Fruit fly (Drosophila melanogaster) whole organism, embryonic: ENCODE measurements around the gene CG14851.

ENCODE experiments used
- Aef1 ChIP-seq: fragments of 200-800 bp; sonication (Bioruptor generic); IDR thresholded peaks from 3 replicates; pipeline ENCODE4 v1.3.6; 2022; ENCODE audit warnings: missing biosample characterization, missing genetic modification characterization
- Antp ChIP-seq: fragments of 200-800 bp; sonication (Bioruptor generic); optimal IDR thresholded peaks from 3 replicates; lab custom pipeline; 2016; ENCODE audit warnings: missing biosample characterization, missing genetic modification characterization
- Bgb ChIP-seq: fragments of 200-800 bp; sonication (Bioruptor generic); IDR thresholded peaks from 2 replicates; pipeline ENCODE4 v1.3.6; 2022; ENCODE audit warnings: missing biosample characterization, missing genetic modification characterization; ENCODE audit not compliant: partially characterized antibody
- Blimp-1 ChIP-seq: fragments of 200-800 bp; sonication (Bioruptor generic); optimal IDR thresholded peaks from 3 replicates; lab custom pipeline; 2018; ENCODE audit warnings: missing biosample characterization, missing genetic modification characterization, mild to moderate bottlenecking, moderate library complexity, missing genetic modification reagents
- BtbVII ChIP-seq: fragments of 200-800 bp; sonication (Bioruptor generic); optimal IDR thresholded peaks from 3 replicates; lab custom pipeline; 2017; ENCODE audit warnings: missing biosample characterization, mild to moderate bottlenecking, missing genetic modification characterization
- CG1024 ChIP-seq: fragments of 200-800 bp; sonication (Bioruptor generic); IDR thresholded peaks from 2 replicates; pipeline ENCODE4 v1.3.6; 2022; ENCODE audit warnings: missing biosample characterization, missing genetic modification characterization
- CG10267 ChIP-seq: fragments of 200-800 bp; sonication (Bioruptor generic); optimal IDR thresholded peaks from 2 replicates; lab custom pipeline; 2018; ENCODE audit warnings: missing biosample characterization, mild to moderate bottlenecking, missing genetic modification characterization, moderate library complexity
- CG11560 ChIP-seq: fragments of 200-800 bp; sonication (Bioruptor generic); IDR thresholded peaks from 3 replicates; pipeline ENCODE4 v1.3.6; 2022; ENCODE audit warnings: missing biosample characterization, missing genetic modification characterization
- CG12071 ChIP-seq: fragments of 200-800 bp; sonication (Bioruptor generic); optimal IDR thresholded peaks from 3 replicates; lab custom pipeline; 2018; ENCODE audit warnings: missing biosample characterization, mild to moderate bottlenecking, missing genetic modification characterization
- CG14050 ChIP-seq: fragments of 200-800 bp; sonication (Bioruptor generic); IDR thresholded peaks from 3 replicates; pipeline ENCODE4 v1.3.6; 2022; ENCODE audit warnings: missing biosample characterization, missing genetic modification characterization
- CG16863 ChIP-seq: fragments of 200-800 bp; sonication (Bioruptor generic); optimal IDR thresholded peaks from 3 replicates; lab custom pipeline; 2016; ENCODE audit warnings: missing biosample characterization, missing genetic modification characterization
- CG17361 ChIP-seq: fragments of 200-800 bp; sonication (Bioruptor generic); IDR thresholded peaks from 3 replicates; pipeline ENCODE4 v1.3.6; 2022; ENCODE audit warnings: missing biosample characterization, missing genetic modification characterization
- CG1792 ChIP-seq: fragments of 200-800 bp; sonication (Bioruptor generic); optimal IDR thresholded peaks from 2 replicates; lab custom pipeline; 2016; ENCODE audit warnings: missing biosample characterization, missing genetic modification characterization
- CG18262 ChIP-seq: fragments of 200-800 bp; optimal IDR thresholded peaks from 3 replicates; lab custom pipeline; 2019; ENCODE audit warnings: missing biosample characterization, mild to moderate bottlenecking, missing genetic modification characterization, moderate library complexity
- CG30431 ChIP-seq: fragments of 200-800 bp; sonication (Bioruptor generic); optimal IDR thresholded peaks from 2 replicates; lab custom pipeline; 2017; ENCODE audit warnings: missing biosample characterization, missing genetic modification characterization
- CG6175 ChIP-seq: fragments of 200-800 bp; sonication (Bioruptor generic); IDR thresholded peaks from 3 replicates; pipeline ENCODE4 v1.3.6; 2022; ENCODE audit warnings: missing biosample characterization, missing genetic modification characterization
- CG6689 ChIP-seq: fragments of 200-800 bp; sonication (Bioruptor generic); IDR thresholded peaks from 2 replicates; pipeline ENCODE4 v1.3.6; 2022; ENCODE audit warnings: missing biosample characterization, missing genetic modification characterization
- CG7372 ChIP-seq: fragments of 200-800 bp; sonication (Bioruptor generic); IDR thresholded peaks from 2 replicates; pipeline ENCODE4 v1.3.6; 2022; ENCODE audit warnings: missing biosample characterization, missing genetic modification characterization
- CG9797 ChIP-seq: fragments of 200-800 bp; sonication (Bioruptor generic); optimal IDR thresholded peaks from 3 replicates; lab custom pipeline; 2018; ENCODE audit warnings: missing biosample characterization, mild to moderate bottlenecking, missing genetic modification characterization
- CrebB ChIP-seq: fragments of 200-800 bp; sonication (Bioruptor generic); optimal IDR thresholded peaks from 3 replicates; lab custom pipeline; 2018; ENCODE audit warnings: missing biosample characterization, mild to moderate bottlenecking, missing genetic modification characterization
- Dp ChIP-seq: fragments of 200-800 bp; sonication (Bioruptor generic); optimal IDR thresholded peaks from 2 replicates; lab custom pipeline; 2018; ENCODE audit warnings: missing biosample characterization, mild to moderate bottlenecking, missing genetic modification characterization, moderate library complexity
- E2f1 ChIP-seq: fragments of 200-800 bp; sonication (Bioruptor generic); IDR thresholded peaks from 2 replicates; pipeline ENCODE4 v1.3.6; 2022; ENCODE audit warnings: missing biosample characterization, missing genetic modification characterization
- Ets65A ChIP-seq: fragments of 200-800 bp; sonication (Bioruptor generic); peaks from one replicate; lab custom pipeline; 2016; ENCODE audit warnings: missing biosample characterization, missing genetic modification characterization
- Hmx ChIP-seq: fragments of 200-800 bp; sonication (Bioruptor generic); optimal IDR thresholded peaks from 2 replicates; lab custom pipeline; 2016; ENCODE audit warnings: missing biosample characterization, missing genetic modification characterization
- Spps ChIP-seq: fragments of 200-800 bp; sonication (Bioruptor generic); optimal IDR thresholded peaks from 2 replicates; lab custom pipeline; 2018; ENCODE audit warnings: missing biosample characterization, mild to moderate bottlenecking, missing genetic modification characterization
- Usf ChIP-seq: fragments of 200-800 bp; sonication (Bioruptor generic); optimal IDR thresholded peaks from 2 replicates; lab custom pipeline; 2017; ENCODE audit warnings: missing genotype, missing biosample characterization, missing genetic modification characterization
- YL-1 ChIP-seq: fragments of 200-800 bp; sonication (Bioruptor generic); optimal IDR thresholded peaks from 3 replicates; lab custom pipeline; 2017; ENCODE audit warnings: missing biosample characterization, mild to moderate bottlenecking, missing genetic modification characterization
- ab ChIP-seq: fragments of 200-800 bp; sonication (Bioruptor generic); optimal IDR thresholded peaks from 2 replicates; lab custom pipeline; 2016; ENCODE audit warnings: missing biosample characterization, missing genetic modification characterization
- ac ChIP-seq: fragments of 200-800 bp; sonication (Bioruptor generic); optimal IDR thresholded peaks from 3 replicates; lab custom pipeline; 2017; ENCODE audit warnings: missing biosample characterization, mild to moderate bottlenecking, missing genetic modification characterization
- dpn ChIP-seq, 2 experiments: fragments of 200-800 bp; sonication (Bioruptor generic); optimal IDR thresholded peaks; 3 replicates each; lab custom pipeline; 2016; ENCODE audit warnings: missing biosample characterization in 2 of 2, missing genetic modification characterization in 2 of 2
- exex ChIP-seq: fragments of 200-800 bp; sonication (Bioruptor generic); optimal IDR thresholded peaks from 4 replicates; lab custom pipeline; 2018; ENCODE audit warnings: missing biosample characterization, mild to moderate bottlenecking, missing genetic modification characterization, moderate library complexity
- fd64A ChIP-seq: fragments of 200-800 bp; sonication (Bioruptor generic); optimal IDR thresholded peaks from 3 replicates; lab custom pipeline; 2018; ENCODE audit warnings: missing biosample characterization, mild to moderate bottlenecking, missing genetic modification characterization
- ftz-f1 ChIP-seq: fragments of 200-800 bp; sonication (Bioruptor generic); optimal IDR thresholded peaks from 2 replicates; lab custom pipeline; 2016; ENCODE audit warnings: missing biosample characterization, missing genetic modification characterization
- gro ChIP-seq: fragments of 200-800 bp; sonication (Bioruptor generic); optimal IDR thresholded peaks from 2 replicates; lab custom pipeline; 2016; ENCODE audit warnings: missing biosample characterization, missing genetic modification characterization
- kah ChIP-seq: fragments of 200-800 bp; sonication (Bioruptor generic); optimal IDR thresholded peaks from 2 replicates; lab custom pipeline; 2018; ENCODE audit warnings: missing biosample characterization, mild to moderate bottlenecking, missing genetic modification characterization
- kay ChIP-seq: fragments of 200-800 bp; sonication (Bioruptor generic); optimal IDR thresholded peaks from 2 replicates; lab custom pipeline; 2016; ENCODE audit warnings: missing biosample characterization, missing genetic modification characterization
- ken ChIP-seq: fragments of 200-800 bp; sonication (Bioruptor generic); IDR thresholded peaks from 3 replicates; pipeline ENCODE4 v1.3.6; 2022; ENCODE audit warnings: missing biosample characterization, missing genetic modification characterization
- mam ChIP-seq: fragments of 200-800 bp; sonication (Bioruptor generic); optimal IDR thresholded peaks from 3 replicates; lab custom pipeline; 2016; ENCODE audit warnings: missing biosample characterization, missing genetic modification characterization
- nau ChIP-seq: fragments of 200-800 bp; sonication (Bioruptor generic); optimal IDR thresholded peaks from 3 replicates; lab custom pipeline; 2017; ENCODE audit warnings: missing biosample characterization, mild to moderate bottlenecking, missing genetic modification characterization, missing genetic modification reagents
- nerfin-1 ChIP-seq: fragments of 200-800 bp; sonication (Bioruptor generic); optimal IDR thresholded peaks from 3 replicates; lab custom pipeline; 2019; ENCODE audit warnings: missing biosample characterization, mild to moderate bottlenecking, missing genetic modification characterization, moderate library complexity
- pfk ChIP-seq: fragments of 200-800 bp; sonication (Bioruptor generic); optimal IDR thresholded peaks from 2 replicates; lab custom pipeline; 2018; ENCODE audit warnings: missing biosample characterization, mild to moderate bottlenecking, missing genetic modification characterization, moderate library complexity
- pho ChIP-seq: fragments of 200-800 bp; sonication (Bioruptor generic); optimal IDR thresholded peaks from 2 replicates; lab custom pipeline; 2016; ENCODE audit warnings: missing biosample characterization, missing genetic modification characterization
- pros ChIP-seq: fragments of 200-800 bp; sonication (Bioruptor generic); optimal IDR thresholded peaks from 3 replicates; lab custom pipeline; 2019; ENCODE audit warnings: missing biosample characterization, mild to moderate bottlenecking, missing genetic modification characterization, moderate library complexity
- ro ChIP-seq: fragments of 200-800 bp; sonication (Bioruptor generic); IDR thresholded peaks from 2 replicates; pipeline ENCODE4 v1.3.6; 2022; ENCODE audit warnings: missing biosample characterization, missing genetic modification characterization
- sisA ChIP-seq: fragments of 200-800 bp; sonication (Bioruptor generic); IDR thresholded peaks from 2 replicates; pipeline ENCODE4 v1.3.6; 2022; ENCODE audit warnings: missing biosample characterization, missing genetic modification characterization
- sob ChIP-seq: fragments of 200-800 bp; sonication (Bioruptor generic); IDR thresholded peaks from 2 replicates; pipeline ENCODE4 v1.3.6; 2022; ENCODE audit warnings: missing biosample characterization, missing genetic modification characterization
- sug ChIP-seq: fragments of 200-800 bp; optimal IDR thresholded peaks from 2 replicates; lab custom pipeline; 2019; ENCODE audit warnings: missing biosample characterization, mild to moderate bottlenecking, missing genetic modification characterization, moderate library complexity
- tap ChIP-seq: fragments of 200-800 bp; optimal IDR thresholded peaks from 3 replicates; lab custom pipeline; 2019; ENCODE audit warnings: missing biosample characterization, mild to moderate bottlenecking, missing genetic modification characterization, moderate library complexity
- unpg ChIP-seq: fragments of 200-800 bp; sonication (Bioruptor generic); optimal IDR thresholded peaks from 3 replicates; lab custom pipeline; 2018; ENCODE audit warnings: missing biosample characterization, mild to moderate bottlenecking, missing genetic modification characterization, moderate library complexity
- vfl ChIP-seq: fragments of 200-800 bp; sonication (Bioruptor generic); optimal IDR thresholded peaks from 2 replicates; lab custom pipeline; 2016; ENCODE audit warnings: missing biosample characterization, missing genetic modification characterization

CG14851 gene

dm6 chr3R:14590753-14591535 lies 28.8 kb downstream of the CG14851 start (continued):
- TF ChIP-seq tap (tag; lab: Kevin White, UChicago) = peak; percentile 85
- no peak for TF ChIP-seq CG6175 (GFP tag; lab: Robert Waterston, UW)
- TF ChIP-seq Dp (GFP tag; lab: Kevin White, UChicago) = no peak
- peak; percentile 56 for TF ChIP-seq E2f1 (GFP tag; lab: Robert Waterston, UW)
- no peak for TF ChIP-seq sob (GFP tag; lab: Robert Waterston, UW)
- peak; percentile 84 for TF ChIP-seq CG30431 (GFP tag; lab: Kevin White, UChicago)
- TF ChIP-seq CG7372 (GFP tag; lab: Robert Waterston, UW) = peak; percentile 37; the same call in 1 of the 2 replicates
- TF ChIP-seq pros = peak; percentile 63
- TF ChIP-seq Bgb (GFP tag; lab: Robert Waterston, UW) = no peak
- peak; percentile 86 for TF ChIP-seq ac (GFP tag; lab: Kevin White, UChicago)
- TF ChIP-seq sisA (GFP tag; lab: Robert Waterston, UW) = peak; percentile 82
- peak; percentile 64 for TF ChIP-seq YL-1
- peak; percentile 70; the same call in 1 of the 2 replicates for TF ChIP-seq ro (GFP tag; lab: Robert Waterston, UW)
- peak; percentile 15 for TF ChIP-seq CG16863 (GFP tag; lab: Kevin White, UChicago)
- no peak for TF ChIP-seq CG11560
- peak; percentile 93 for TF ChIP-seq CG10267 (tag; lab: Kevin White, UChicago)
- no peak for TF ChIP-seq Hmx (GFP tag; lab: Kevin White, UChicago)
- no peak for TF ChIP-seq CG14050
- peak; percentile 54 for TF ChIP-seq Ets65A (GFP tag; lab: Kevin White, UChicago)
- peak; percentile 54 for TF ChIP-seq kah
- TF ChIP-seq kay (GFP tag; lab: Kevin White, UChicago) = peak; percentile 62
- peak; percentile 90 for TF ChIP-seq Blimp-1 (GFP tag; lab: Kevin White, UChicago)
- TF ChIP-seq CG18262 = peak; percentile 98
- no peak for TF ChIP-seq mam (GFP tag; lab: Kevin White, UChicago)
- TF ChIP-seq CG12071 = peak; percentile 20
- TF ChIP-seq BtbVII (GFP tag; lab: Kevin White, UChicago) = peak; percentile 64
- TF ChIP-seq Usf = peak; percentile 84
- TF ChIP-seq Antp (GFP tag; lab: Kevin White, UChicago) = no peak
- no peak for TF ChIP-seq fd64A (GFP tag; lab: Kevin White, UChicago)
- no peak for TF ChIP-seq CG1792 (GFP tag; lab: Kevin White, UChicago)
- TF ChIP-seq vfl (GFP tag; lab: Kevin White, UChicago) = no peak
- TF ChIP-seq CG17361 (GFP tag; lab: Robert Waterston, UW) = peak; percentile 98
- peak in 1 of 2 experiments; percentile 81 for TF ChIP-seq dpn (GFP tag; optimal IDR thresholded peaks at IDR 0.05; lab: Kevin White, UChicago)
- peak; percentile 41 for TF ChIP-seq sug (tag; lab: Kevin White, UChicago)
- TF ChIP-seq CG1024 (GFP tag; lab: Robert Waterston, UW) = peak; percentile 61; the same call in 1 of the 2 replicates
- TF ChIP-seq CrebB (tag; lab: Kevin White, UChicago) = peak; percentile 39
- peak; percentile 61 for TF ChIP-seq nau (GFP tag; lab: Kevin White, UChicago)
- no peak for TF ChIP-seq pho (GFP tag; lab: Kevin White, UChicago)
- TF ChIP-seq exex (tag; lab: Kevin White, UChicago) = no peak
- TF ChIP-seq Spps (tag; lab: Kevin White, UChicago) = peak; percentile 93
- 0 out of 3 replicates have a peak, but pooled peaks have one; percentile 47 for TF ChIP-seq ken (GFP tag; lab: Robert Waterston, UW)
- no peak for TF ChIP-seq pfk
- no peak for TF ChIP-seq gro
- peak; percentile 1 for TF ChIP-seq CG9797 (GFP tag; lab: Kevin White, UChicago)
- TF ChIP-seq Aef1 (GFP tag; lab: Robert Waterston, UW) = peak; percentile 19; the same call in 1 of the 3 replicates
- TF ChIP-seq ab (GFP tag; lab: Kevin White, UChicago) = no peak
- TF ChIP-seq ftz-f1 (GFP tag; lab: Kevin White, UChicago) = no peak
- peak; percentile 85 for TF ChIP-seq CG6689 (GFP tag; lab: Robert Waterston, UW)
- peak; percentile 73 for TF ChIP-seq nerfin-1 (tag; lab: Kevin White, UChicago)
- peak; percentile 88 for TF ChIP-seq unpg
